Worm (Caenorhabditis elegans) whole organism, mixed stage, embryonic: ENCODE results near the gene B0238.12.
A peak's percentile ranks its signal among the peaks of the same experiment; 100 is the strongest.

Experiments
- M03D4.4 ChIP-seq: sonication (generic microtip); optimal IDR thresholded peaks from 2 replicates; lab custom pipeline; 2017; ENCODE audit warnings: mild to moderate bottlenecking, missing genetic modification characterization, missing compliant biosample characterization
- bed-3 ChIP-seq: fragments of 200-800 bp; sonication (Bioruptor generic); optimal IDR thresholded peaks from 3 replicates; lab custom pipeline; 2018; ENCODE audit warnings: mild to moderate bottlenecking, missing genetic modification characterization, moderate library complexity, missing compliant biosample characterization
- blmp-1 ChIP-seq: fragments of 150-350 bp; optimal IDR thresholded peaks from 2 replicates; lab custom pipeline; 2014; ENCODE audit warnings: missing biosample characterization, missing genetic modification characterization
- ceh-39 ChIP-seq: fragments of 150-350 bp; optimal IDR thresholded peaks from 2 replicates; lab custom pipeline; 2014; ENCODE audit warnings: missing biosample characterization, missing genetic modification characterization
- ceh-43 ChIP-seq: fragments of 200-800 bp; sonication (Bioruptor generic); optimal IDR thresholded peaks from 2 replicates; lab custom pipeline; 2018; ENCODE audit warnings: mild to moderate bottlenecking, missing genetic modification characterization, moderate library complexity, missing compliant biosample characterization
- ceh-83 ChIP-seq: fragments of 200-800 bp; sonication (Bioruptor generic); optimal IDR thresholded peaks from 2 replicates; lab custom pipeline; 2018; ENCODE audit warnings: mild to moderate bottlenecking, missing genetic modification characterization, missing compliant biosample characterization
- ces-1 ChIP-seq: fragments of 150-350 bp; optimal IDR thresholded peaks from 2 replicates; lab custom pipeline; 2014; ENCODE audit warnings: missing biosample characterization, missing genetic modification reagents, missing genetic modification characterization
- cnd-1 ChIP-seq: fragments of 200-800 bp; sonication (Bioruptor generic); optimal IDR thresholded peaks from 2 replicates; lab custom pipeline; 2018; ENCODE audit warnings: mild to moderate bottlenecking, missing genetic modification characterization, missing compliant biosample characterization
- drap-1 ChIP-seq: fragments of 200-800 bp; sonication (Bioruptor generic); optimal IDR thresholded peaks from 3 replicates; lab custom pipeline; 2018; ENCODE audit warnings: mild to moderate bottlenecking, missing genetic modification characterization, missing compliant biosample characterization
- elt-3 ChIP-seq: fragments of 150-350 bp; optimal IDR thresholded peaks from 2 replicates; lab custom pipeline; 2014; ENCODE audit warnings: missing biosample characterization, missing genetic modification characterization
- flh-1 ChIP-seq: fragments of 200-800 bp; sonication (Bioruptor generic); optimal IDR thresholded peaks from 2 replicates; lab custom pipeline; 2018; ENCODE audit warnings: mild to moderate bottlenecking, missing genetic modification characterization, moderate library complexity, missing compliant biosample characterization
- ham-2 ChIP-seq: fragments of 200-800 bp; sonication (Bioruptor generic); optimal IDR thresholded peaks from 2 replicates; lab custom pipeline; 2018; ENCODE audit warnings: mild to moderate bottlenecking, missing genetic modification characterization, missing compliant biosample characterization
- hlh-1 ChIP-seq: fragments of 150-350 bp; optimal IDR thresholded peaks from 2 replicates; lab custom pipeline; 2014; ENCODE audit warnings: missing biosample characterization, missing genetic modification reagents, missing genetic modification characterization
- lin-13 ChIP-seq: fragments of 150-350 bp; optimal IDR thresholded peaks from 2 replicates; lab custom pipeline; 2014; ENCODE audit warnings: missing biosample characterization, missing genetic modification characterization
- lsy-2 ChIP-seq: fragments of 150-350 bp; optimal IDR thresholded peaks from 2 replicates; lab custom pipeline; 2014; ENCODE audit warnings: missing biosample characterization, missing genetic modification characterization
- mab-5 ChIP-seq: fragments of 150-350 bp; optimal IDR thresholded peaks from 2 replicates; lab custom pipeline; 2014; ENCODE audit warnings: missing biosample characterization, missing genetic modification characterization
- nhr-12 ChIP-seq: fragments of 150-350 bp; optimal IDR thresholded peaks from 2 replicates; lab custom pipeline; 2014; ENCODE audit warnings: missing biosample characterization, missing genetic modification characterization
- nhr-2 ChIP-seq: fragments of 150-350 bp; optimal IDR thresholded peaks from 2 replicates; lab custom pipeline; 2014; ENCODE audit warnings: missing biosample characterization, missing genetic modification characterization
- nhr-237 ChIP-seq: fragments of 150-350 bp; optimal IDR thresholded peaks from 2 replicates; lab custom pipeline; 2014; ENCODE audit warnings: missing biosample characterization, missing genetic modification characterization
- nhr-28 ChIP-seq: fragments of 150-350 bp; optimal IDR thresholded peaks from 2 replicates; lab custom pipeline; 2014; ENCODE audit warnings: missing biosample characterization, missing genetic modification characterization
- pha-4 ChIP-seq: fragments of 150-350 bp; optimal IDR thresholded peaks from 2 replicates; lab custom pipeline; 2018; ENCODE audit warnings: missing biosample characterization, missing genetic modification reagents, missing genetic modification characterization
- sem-2 ChIP-seq: fragments of 200-800 bp; sonication (Bioruptor generic); optimal IDR thresholded peaks from 2 replicates; lab custom pipeline; 2018; ENCODE audit warnings: mild to moderate bottlenecking, missing genetic modification characterization, missing compliant biosample characterization
- snpc-4 ChIP-seq: fragments of 150-350 bp; optimal IDR thresholded peaks from 2 replicates; lab custom pipeline; 2014; ENCODE audit warnings: missing biosample characterization, missing genetic modification characterization
- sptf-1 ChIP-seq: sonication (generic microtip); optimal IDR thresholded peaks from 2 replicates; lab custom pipeline; 2017; ENCODE audit warnings: mild to moderate bottlenecking, missing genetic modification characterization, moderate library complexity, missing compliant biosample characterization
- tbx-8 ChIP-seq: fragments of 200-800 bp; sonication (Bioruptor generic); optimal IDR thresholded peaks from 2 replicates; lab custom pipeline; 2018; ENCODE audit warnings: mild to moderate bottlenecking, missing genetic modification characterization, moderate library complexity, missing compliant biosample characterization
- unc-120 ChIP-seq: sonication (generic microtip); optimal IDR thresholded peaks from 2 replicates; lab custom pipeline; 2017; ENCODE audit warnings: missing genetic modification characterization, missing compliant biosample characterization; ENCODE audit not compliant: poor library complexity, severe bottlenecking
- unc-39 ChIP-seq: fragments of 150-350 bp; optimal IDR thresholded peaks from 2 replicates; lab custom pipeline; 2014; ENCODE audit warnings: missing biosample characterization, missing genetic modification characterization
- unc-62 ChIP-seq: fragments of 150-350 bp; optimal IDR thresholded peaks from 2 replicates; lab custom pipeline; 2014; ENCODE audit warnings: missing biosample characterization, missing genetic modification reagents, missing genetic modification characterization
- zip-8 ChIP-seq: fragments of 150-350 bp; optimal IDR thresholded peaks from 2 replicates; lab custom pipeline; 2014; ENCODE audit warnings: missing biosample characterization, missing genetic modification characterization

B0238.12 gene

DNA sequence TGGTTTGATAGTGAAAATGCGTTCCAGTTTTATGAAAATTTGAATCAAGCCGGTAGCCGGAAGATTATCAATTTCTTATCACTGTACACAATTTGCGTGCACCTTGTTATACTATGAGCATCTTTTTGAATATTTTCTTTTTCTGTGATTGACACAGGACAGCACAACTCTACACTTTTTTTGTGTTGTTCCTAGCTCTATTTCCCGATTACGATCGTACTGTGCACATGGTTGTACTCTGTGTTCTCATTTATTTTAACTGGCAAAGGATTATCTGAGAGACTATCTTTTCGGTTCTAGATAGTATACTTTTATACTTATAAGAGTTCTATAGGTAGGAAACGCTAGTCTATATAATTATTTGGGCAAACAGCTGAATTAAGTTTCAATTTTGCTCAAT lies 6.4 kb downstream of the B0238.12 start:
- TF ChIP-seq blmp-1 (tag; lab: Kevin White, UChicago), result no peak
- no peak for TF ChIP-seq ceh-43 (GFP tag; lab: Kevin White, UChicago)
- TF ChIP-seq bed-3 (GFP tag; lab: Kevin White, UChicago), result no peak
- no peak for TF ChIP-seq sem-2 (GFP tag; lab: Kevin White, UChicago)
- TF ChIP-seq ham-2 (GFP tag; lab: Kevin White, UChicago), result no peak
- TF ChIP-seq zip-8 (tag; lab: Kevin White, UChicago), result no peak
- TF ChIP-seq mab-5 (tag; lab: Kevin White, UChicago), result no peak
- no peak for TF ChIP-seq ceh-39 (tag; lab: Kevin White, UChicago)
- TF ChIP-seq unc-62 (GFP tag; lab: Kevin White, UChicago), result no peak
- TF ChIP-seq pha-4 (tag; lab: Kevin White, UChicago), result no peak
- no peak for TF ChIP-seq ceh-83
- no peak for TF ChIP-seq M03D4.4 (tag; lab: Kevin White, UChicago)
- no peak for TF ChIP-seq nhr-237
- TF ChIP-seq drap-1 (GFP tag; lab: Kevin White, UChicago), result no peak
- TF ChIP-seq lin-13 (tag; lab: Kevin White, UChicago), result no peak
- TF ChIP-seq snpc-4 (tag; lab: Kevin White, UChicago), result no peak
- TF ChIP-seq nhr-2 (tag; lab: Kevin White, UChicago), result no peak
- TF ChIP-seq hlh-1 (tag; lab: Kevin White, UChicago), result no peak
- TF ChIP-seq, all 35 proteins: peak for 0

DNA sequence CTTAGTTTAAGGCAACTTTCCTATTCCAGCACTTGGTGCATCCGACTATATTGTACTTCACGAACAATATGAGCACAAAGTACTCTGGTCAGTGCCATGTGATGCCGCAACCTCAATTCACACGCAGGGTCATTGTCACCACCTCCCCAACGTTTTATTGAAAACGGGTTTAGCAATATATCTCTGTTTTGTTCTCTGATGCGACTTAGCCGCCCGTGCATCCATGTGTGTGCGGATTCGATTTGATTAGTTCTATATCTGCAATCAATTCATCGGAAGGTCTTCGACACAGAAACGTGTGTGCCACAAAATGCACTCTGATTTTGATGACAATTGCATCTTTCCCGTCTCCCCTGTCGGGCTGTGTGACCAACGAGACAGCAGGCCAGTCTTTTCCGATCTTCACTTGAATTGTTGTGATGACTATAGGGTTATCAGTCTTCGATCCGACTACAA lies 7.0 kb downstream of the B0238.12 start:
- TF ChIP-seq ham-2 (GFP tag; lab: Kevin White, UChicago) (no peak), nhr-28 (tag; lab: Kevin White, UChicago) (no peak), unc-39 (tag; lab: Kevin White, UChicago) (no peak), cnd-1 (tag; lab: Kevin White, UChicago) (no peak), pha-4 (tag; lab: Kevin White, UChicago) (no peak), elt-3 (tag; lab: Kevin White, UChicago) (peak; percentile 16), hlh-1 (tag; lab: Kevin White, UChicago) (peak; percentile 63), unc-120 (tag; lab: Kevin White, UChicago) (peak; percentile 71), flh-1 (GFP tag; lab: Kevin White, UChicago) (no peak), nhr-237 (no peak), nhr-2 (tag; lab: Kevin White, UChicago) (no peak), snpc-4 (tag; lab: Kevin White, UChicago) (no peak), ceh-39 (tag; lab: Kevin White, UChicago) (no peak), sem-2 (GFP tag; lab: Kevin White, UChicago) (no peak), unc-62 (GFP tag; lab: Kevin White, UChicago) (peak; percentile 66)

DNA sequence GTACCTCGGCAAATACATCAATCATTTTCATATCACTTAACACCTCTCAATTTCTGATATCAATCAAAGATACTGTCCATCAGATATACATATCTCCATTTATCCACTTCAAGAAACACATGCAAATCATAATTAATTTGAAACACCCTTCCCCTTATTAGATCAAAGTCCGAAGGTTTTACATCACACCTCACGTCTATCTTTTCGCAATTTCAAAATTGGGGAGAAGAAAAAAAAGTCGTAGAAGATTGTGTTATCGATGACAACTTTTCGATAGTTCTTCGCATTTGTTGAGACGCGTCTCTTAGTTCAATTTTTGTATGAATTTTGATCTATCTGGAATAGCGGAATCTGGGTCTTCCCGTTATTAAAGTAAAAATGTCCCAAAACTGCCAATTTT lies 7.6 kb downstream of the B0238.12 start:
- no peak for TF ChIP-seq unc-62 (GFP tag; lab: Kevin White, UChicago)
- no peak for TF ChIP-seq elt-3 (tag; lab: Kevin White, UChicago)
- no peak for TF ChIP-seq nhr-12 (tag; lab: Kevin White, UChicago)
- TF ChIP-seq zip-8 (tag; lab: Kevin White, UChicago), result no peak
- TF ChIP-seq blmp-1 (tag; lab: Kevin White, UChicago), result no peak

DNA sequence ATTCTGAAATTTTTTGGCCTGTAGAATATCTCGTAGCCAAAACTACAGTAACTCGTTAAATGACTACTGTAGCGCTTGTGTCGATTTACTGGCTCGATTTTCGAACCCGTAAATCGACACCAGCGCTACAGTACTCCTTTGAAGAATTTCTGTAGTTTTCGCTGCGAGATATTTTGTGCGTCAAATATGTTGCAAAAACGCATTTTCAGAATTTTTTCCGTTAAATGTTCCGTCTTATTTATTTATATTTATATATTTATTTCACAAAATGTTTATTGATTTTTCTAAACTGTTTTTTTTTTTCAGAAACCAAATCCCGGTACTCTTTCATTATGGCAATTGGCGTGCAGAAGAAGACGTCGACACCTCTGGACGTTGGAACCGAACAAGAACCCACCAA lies 8.1 kb downstream of the B0238.12 start, which contains the start of gene natc-2:
natc-2 (plus strand) TSS at position 301 of the 400 bp plus-strand sequence.
- TF ChIP-seq blmp-1 (tag; lab: Kevin White, UChicago), result no peak
- no peak for TF ChIP-seq pha-4 (tag; lab: Kevin White, UChicago)
- no peak for TF ChIP-seq tbx-8

DNA sequence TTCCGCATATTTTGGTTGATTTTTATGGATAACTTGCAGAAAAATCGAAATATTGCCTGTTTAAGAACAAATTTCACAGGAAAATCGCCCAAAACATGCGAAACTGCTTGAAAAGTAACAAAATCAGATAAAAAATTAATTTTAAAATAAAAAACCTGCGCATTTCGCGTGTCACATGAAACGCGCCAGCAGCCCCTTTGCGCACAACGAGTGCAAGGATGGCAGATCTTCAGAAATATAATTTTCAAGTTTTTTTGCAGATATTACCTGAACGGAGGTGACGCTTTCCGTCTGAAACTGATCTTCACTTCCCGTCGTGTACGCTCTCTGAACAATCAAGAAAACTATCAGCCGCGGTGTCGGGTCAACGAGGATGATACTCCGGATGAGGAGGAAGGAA lies 9.3 kb downstream of the B0238.12 start:
- peak; percentile 11 for TF ChIP-seq sptf-1 (tag; lab: Kevin White, UChicago)
- peak; percentile 8 for TF ChIP-seq bed-3 (GFP tag; lab: Kevin White, UChicago)
- peak; percentile 37 for TF ChIP-seq M03D4.4 (tag; lab: Kevin White, UChicago)
- TF ChIP-seq lsy-2 (tag; lab: Kevin White, UChicago), result peak; percentile 6
- TF ChIP-seq flh-1 (GFP tag; lab: Kevin White, UChicago), result no peak
- peak; percentile 23 for TF ChIP-seq ces-1 (GFP tag; lab: Kevin White, UChicago)
- TF ChIP-seq lin-13 (tag; lab: Kevin White, UChicago), result peak; percentile 40
- no peak for TF ChIP-seq nhr-12 (tag; lab: Kevin White, UChicago)
- no peak for TF ChIP-seq cnd-1 (tag; lab: Kevin White, UChicago)
